Fruit fly (Drosophila melanogaster) whole organism, pupa: ENCODE results near the gene grn.

Source experiments
- CG13204 ChIP-seq: fragments of 200-800 bp; sonication (Bioruptor generic); optimal IDR thresholded peaks from 2 replicates; lab custom pipeline; 2018; ENCODE audit warnings: missing biosample characterization, mild to moderate bottlenecking, missing genetic modification characterization, moderate library complexity
- CG15710 ChIP-seq: fragments of 200-800 bp; sonication (Bioruptor generic); optimal IDR thresholded peaks from 2 replicates; lab custom pipeline; 2018; ENCODE audit warnings: missing biosample characterization, mild to moderate bottlenecking, missing genetic modification characterization, moderate library complexity
- CG34367 ChIP-seq: fragments of 200-800 bp; sonication (Bioruptor generic); optimal IDR thresholded peaks from 2 replicates; lab custom pipeline; 2018; ENCODE audit warnings: missing biosample characterization, mild to moderate bottlenecking, missing genetic modification characterization
- CG4496 ChIP-seq: fragments of 200-800 bp; sonication (Bioruptor generic); IDR thresholded peaks from 3 replicates; pipeline ENCODE4 v1.3.6; 2022; ENCODE audit warnings: missing biosample characterization, missing genetic modification characterization
- CG8159 ChIP-seq: fragments of 200-800 bp; sonication (Bioruptor generic); optimal IDR thresholded peaks from 3 replicates; lab custom pipeline; 2018; ENCODE audit warnings: missing biosample characterization, mild to moderate bottlenecking, missing genetic modification characterization, moderate library complexity
- CG8301 ChIP-seq: fragments of 200-800 bp; sonication (Bioruptor generic); optimal IDR thresholded peaks from 2 replicates; lab custom pipeline; 2018; ENCODE audit warnings: missing biosample characterization, mild to moderate bottlenecking, missing genetic modification characterization
- CG9948 ChIP-seq: fragments of 200-800 bp; sonication (Bioruptor generic); optimal IDR thresholded peaks from 2 replicates; lab custom pipeline; 2018; ENCODE audit warnings: missing biosample characterization, mild to moderate bottlenecking, missing genetic modification characterization, moderate library complexity
- D1 ChIP-seq: fragments of 200-800 bp; sonication (Bioruptor generic); optimal IDR thresholded peaks from 2 replicates; lab custom pipeline; 2018; ENCODE audit warnings: missing biosample characterization, mild to moderate bottlenecking, missing genetic modification characterization, moderate library complexity
- EcR ChIP-seq: fragments of 200-800 bp; sonication (Bioruptor generic); optimal IDR thresholded peaks from 3 replicates; lab custom pipeline; 2019; ENCODE audit warnings: missing biosample characterization, missing genetic modification characterization, mild to moderate bottlenecking, moderate library complexity, missing genetic modification reagents
- Pif1A ChIP-seq: fragments of 200-800 bp; sonication (Bioruptor generic); optimal IDR thresholded peaks from 3 replicates; lab custom pipeline; 2016; ENCODE audit warnings: missing biosample characterization, missing genetic modification characterization
- fd96Ca ChIP-seq: fragments of 200-800 bp; sonication (Bioruptor generic); IDR thresholded peaks from 3 replicates; pipeline ENCODE4 v1.3.6; 2022; ENCODE audit warnings: missing biosample characterization, missing genetic modification characterization
- rn ChIP-seq: fragments of 200-800 bp; sonication (Bioruptor generic); IDR thresholded peaks from 2 replicates; pipeline ENCODE4 v1.3.6; 2022; ENCODE audit warnings: missing biosample characterization, missing genetic modification characterization

dm6 chr3R:8215528-8216189, 34.4 kb upstream of the grn start:
- TF ChIP-seq CG34367 (tag; lab: Kevin White, UChicago) (no peak), EcR (GFP tag; lab: Kevin White, UChicago) (no peak), CG8159 (tag; lab: Kevin White, UChicago) (no peak), CG9948 (no peak), D1 (tag; lab: Kevin White, UChicago) (no peak), CG13204 (GFP tag; lab: Kevin White, UChicago) (no peak), rn (GFP tag; lab: Robert Waterston, UW) (no peak), CG4496 (GFP tag; lab: Robert Waterston, UW) (no peak), fd96Ca (GFP tag; lab: Robert Waterston, UW) (no peak), CG15710 (tag; lab: Kevin White, UChicago) (no peak), CG8301 (tag; lab: Kevin White, UChicago) (no peak), Pif1A (GFP tag; lab: Kevin White, UChicago) (no peak)
